Worm (Caenorhabditis elegans) whole organism, L4/young adult: ENCODE data around the gene zfp-3.

ENCODE experiments used
- W03F9.2 ChIP-seq: fragments of 150-350 bp; optimal IDR thresholded peaks from 2 replicates; lab custom pipeline; 2014; ENCODE audit warnings: missing biosample characterization, missing genetic modification characterization
- dao-5 ChIP-seq: sonication (generic microtip); optimal IDR thresholded peaks from 2 replicates; lab custom pipeline; 2016; ENCODE audit warnings: missing genotype, missing genetic modification characterization, moderate library complexity, missing compliant biosample characterization
- him-1 ChIP-seq: sonication (generic microtip); optimal IDR thresholded peaks from 2 replicates; lab custom pipeline; 2016; ENCODE audit warnings: missing genotype, missing genetic modification reagents, missing genetic modification characterization, missing compliant biosample characterization

ce11 chrX:1464699-1465098, 18.3 kb upstream of the zfp-3 start, which contains the start of gene D1005.6:
- TF ChIP-seq W03F9.2 (tag; lab: Kevin White, UChicago) (no peak), dao-5 (no peak), him-1 (tag; lab: Kevin White, UChicago) (no peak)
